Fruit fly (Drosophila melanogaster) S2 (cell line): Measurements from ENCODE around the gene Taf11.

Experiments
- CG8478 ChIP-seq: fragments of >200 bp; optimal IDR thresholded peaks from 2 replicates; lab custom pipeline; 2018
- CTCF ChIP-seq, 2 experiments: fragments of >200 bp; optimal IDR thresholded peaks; 2 replicates each; lab custom pipeline; 2018

DNA sequence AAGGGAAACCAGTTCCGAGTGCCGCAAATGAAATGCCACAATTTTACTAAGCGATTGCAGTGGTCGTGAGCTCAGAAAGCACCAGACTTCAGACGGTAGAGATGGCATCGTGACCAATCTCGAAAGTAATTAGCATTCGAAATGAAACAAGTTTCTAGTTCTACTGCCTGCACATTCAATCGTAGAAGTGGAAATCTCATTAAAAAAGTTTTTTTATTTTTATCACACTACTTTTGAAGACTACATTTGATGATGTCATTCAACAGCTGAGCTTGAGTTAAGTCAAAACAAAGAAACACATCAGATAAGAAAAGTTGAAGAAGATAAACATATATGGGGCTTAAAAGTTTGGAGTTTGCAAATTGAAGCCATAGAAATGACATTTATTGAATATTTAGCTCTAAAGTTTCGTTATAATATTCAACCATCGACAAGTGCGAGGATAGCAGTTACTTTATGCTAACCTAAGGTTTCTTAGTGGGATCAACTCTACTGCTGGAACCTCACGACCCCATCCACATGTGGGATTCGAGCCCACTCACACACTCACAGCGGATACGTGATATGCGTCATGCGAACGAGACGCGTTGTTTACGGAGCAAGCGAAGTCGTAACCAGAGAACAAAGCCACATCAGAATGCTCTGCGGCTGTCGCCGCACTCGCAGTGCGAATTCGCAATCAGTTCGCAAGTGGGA lies 26.9 kb downstream of the Taf11 start, which contains the start of gene CG13117:
- TF ChIP-seq CG8478 (lab: Kevin White, UChicago) (no peak), CTCF (optimal IDR thresholded peaks at IDR 0.05; lab: Kevin White, UChicago) (no peak)
